Fruit fly (Drosophila melanogaster) whole organism, prepupa: Measurements from ENCODE around the gene CG6026.

Experiments used
- Blimp-1 ChIP-seq: fragments of 200-800 bp; sonication (Bioruptor generic); optimal IDR thresholded peaks from 3 replicates; lab custom pipeline; 2017; ENCODE audit warnings: missing biosample characterization, missing genetic modification characterization, mild to moderate bottlenecking, moderate library complexity, missing genetic modification reagents
- CG10631 ChIP-seq: fragments of 200-800 bp; sonication (Bioruptor generic); optimal IDR thresholded peaks from 2 replicates; lab custom pipeline; 2016; ENCODE audit warnings: missing biosample characterization, missing genetic modification characterization
- CG10669 ChIP-seq: fragments of 200-800 bp; sonication (Bioruptor generic); optimal IDR thresholded peaks from 3 replicates; lab custom pipeline; 2018; ENCODE audit warnings: missing biosample characterization, mild to moderate bottlenecking, missing genetic modification characterization, moderate library complexity
- CG11294 ChIP-seq: fragments of 200-800 bp; sonication (Bioruptor generic); IDR thresholded peaks from 2 replicates; pipeline ENCODE4 v1.3.6; 2022; ENCODE audit warnings: missing biosample characterization, missing genetic modification characterization
- CG11902 ChIP-seq: fragments of 200-800 bp; sonication (Bioruptor generic); optimal IDR thresholded peaks from 3 replicates; lab custom pipeline; 2016; ENCODE audit warnings: missing biosample characterization, missing genetic modification characterization
- CG15336 ChIP-seq: fragments of 200-800 bp; sonication (Bioruptor generic); IDR thresholded peaks from 2 replicates; pipeline ENCODE4 v1.3.6; 2022; ENCODE audit warnings: missing biosample characterization, missing genetic modification characterization
- CG16779 ChIP-seq: fragments of 200-800 bp; sonication (Bioruptor generic); optimal IDR thresholded peaks from 3 replicates; lab custom pipeline; 2017; ENCODE audit warnings: missing biosample characterization, mild to moderate bottlenecking, missing genetic modification characterization
- CG3032 ChIP-seq: fragments of 200-800 bp; optimal IDR thresholded peaks from 2 replicates; lab custom pipeline; 2019; ENCODE audit warnings: missing biosample characterization, mild to moderate bottlenecking, missing genetic modification characterization, moderate library complexity
- CG32006 ChIP-seq: fragments of 200-800 bp; sonication (Bioruptor generic); optimal IDR thresholded peaks from 3 replicates; lab custom pipeline; 2017; ENCODE audit warnings: missing biosample characterization, mild to moderate bottlenecking, missing genetic modification characterization
- CG34406 ChIP-seq: fragments of 200-800 bp; sonication (Bioruptor generic); optimal IDR thresholded peaks from 3 replicates; lab custom pipeline; 2016; ENCODE audit warnings: missing biosample characterization, missing genetic modification characterization
- CG3919 ChIP-seq: fragments of 200-800 bp; sonication (Bioruptor generic); optimal IDR thresholded peaks from 3 replicates; lab custom pipeline; 2016; ENCODE audit warnings: missing biosample characterization, missing genetic modification characterization
- CG4318 ChIP-seq: fragments of 200-800 bp; sonication (Bioruptor generic); optimal IDR thresholded peaks from 3 replicates; lab custom pipeline; 2017; ENCODE audit warnings: missing biosample characterization, mild to moderate bottlenecking, missing genetic modification characterization
- CG6276 ChIP-seq: fragments of 200-800 bp; sonication (Bioruptor generic); optimal IDR thresholded peaks from 2 replicates; lab custom pipeline; 2017; ENCODE audit warnings: missing biosample characterization, mild to moderate bottlenecking, missing genetic modification characterization
- CG6792 ChIP-seq: fragments of 200-800 bp; sonication (Bioruptor generic); optimal IDR thresholded peaks from 3 replicates; lab custom pipeline; 2016; ENCODE audit warnings: missing biosample characterization, missing genetic modification characterization
- CG6808 ChIP-seq: fragments of 200-800 bp; sonication (Bioruptor generic); optimal IDR thresholded peaks from 3 replicates; lab custom pipeline; 2017; ENCODE audit warnings: missing biosample characterization, missing genetic modification characterization, mild to moderate bottlenecking, moderate library complexity, missing genetic modification reagents
- CG6854 ChIP-seq: fragments of 200-800 bp; sonication (Bioruptor generic); optimal IDR thresholded peaks from 2 replicates; lab custom pipeline; 2017; ENCODE audit warnings: missing biosample characterization, mild to moderate bottlenecking, missing genetic modification characterization
- CG8119 ChIP-seq: fragments of 200-800 bp; sonication (Bioruptor generic); IDR thresholded peaks from 3 replicates; pipeline ENCODE4 v1.3.6; 2022; ENCODE audit warnings: missing biosample characterization, missing genetic modification characterization
- CG8632 ChIP-seq: fragments of 200-800 bp; sonication (Bioruptor generic); optimal IDR thresholded peaks from 3 replicates; lab custom pipeline; 2016; ENCODE audit warnings: missing biosample characterization, missing genetic modification characterization
- CG9139 ChIP-seq: fragments of 200-800 bp; sonication (Bioruptor generic); optimal IDR thresholded peaks from 3 replicates; lab custom pipeline; 2017; ENCODE audit warnings: missing biosample characterization, mild to moderate bottlenecking, missing genetic modification characterization
- Eip75B ChIP-seq: fragments of 200-800 bp; sonication (Bioruptor generic); optimal IDR thresholded peaks from 3 replicates; lab custom pipeline; 2016; ENCODE audit warnings: missing biosample characterization, missing genetic modification characterization
- Eip78C ChIP-seq: fragments of 200-800 bp; sonication (Bioruptor generic); peaks from one replicate; lab custom pipeline; 2016; ENCODE audit warnings: missing biosample characterization, missing genetic modification characterization
- Eip93F ChIP-seq: fragments of 200-800 bp; sonication (Bioruptor generic); optimal IDR thresholded peaks from 2 replicates; lab custom pipeline; 2016; ENCODE audit warnings: missing biosample characterization, mild to moderate bottlenecking, missing genetic modification characterization
- Ets21C ChIP-seq: fragments of 200-800 bp; sonication (Bioruptor generic); optimal IDR thresholded peaks from 3 replicates; lab custom pipeline; 2016; ENCODE audit warnings: missing biosample characterization, missing genetic modification characterization
- Gug ChIP-seq: fragments of 200-800 bp; sonication (Bioruptor generic); IDR thresholded peaks from 2 replicates; pipeline ENCODE4 v1.3.6; 2022; ENCODE audit warnings: missing biosample characterization, missing genetic modification characterization
- Hr39 ChIP-seq: fragments of 200-800 bp; sonication (Bioruptor generic); optimal IDR thresholded peaks from 2 replicates; lab custom pipeline; 2016; ENCODE audit warnings: missing biosample characterization, missing genetic modification characterization
- Hr4 ChIP-seq: fragments of 200-800 bp; sonication (Bioruptor generic); optimal IDR thresholded peaks from 3 replicates; lab custom pipeline; 2016; ENCODE audit warnings: missing biosample characterization, missing genetic modification characterization
- OdsH ChIP-seq: fragments of 200-800 bp; sonication (Bioruptor generic); optimal IDR thresholded peaks from 3 replicates; lab custom pipeline; 2016; ENCODE audit warnings: missing biosample characterization, missing genetic modification characterization
- Sox102F ChIP-seq: fragments of 200-800 bp; sonication (Bioruptor generic); optimal IDR thresholded peaks from 2 replicates; lab custom pipeline; 2016; ENCODE audit warnings: missing biosample characterization, mild to moderate bottlenecking, missing genetic modification characterization
- Sox14 ChIP-seq: fragments of 200-800 bp; sonication (Bioruptor generic); optimal IDR thresholded peaks from 3 replicates; lab custom pipeline; 2016; ENCODE audit warnings: missing biosample characterization, missing genetic modification characterization
- Sox15 ChIP-seq: fragments of 200-800 bp; sonication (Bioruptor generic); optimal IDR thresholded peaks from 3 replicates; lab custom pipeline; 2016; ENCODE audit warnings: missing biosample characterization, missing genetic modification characterization
- cyc ChIP-seq: fragments of 200-800 bp; sonication (Bioruptor generic); optimal IDR thresholded peaks from 3 replicates; lab custom pipeline; 2016; ENCODE audit warnings: missing biosample characterization, missing genetic modification characterization
- dac ChIP-seq: fragments of 200-800 bp; sonication (Bioruptor generic); optimal IDR thresholded peaks from 2 replicates; lab custom pipeline; 2017; ENCODE audit warnings: missing biosample characterization, mild to moderate bottlenecking, missing genetic modification characterization
- dsx ChIP-seq: fragments of 200-800 bp; optimal IDR thresholded peaks from 3 replicates; lab custom pipeline; 2019; ENCODE audit warnings: missing biosample characterization, mild to moderate bottlenecking, missing genetic modification characterization, moderate library complexity; ENCODE audit not compliant: poor library complexity, severe bottlenecking
- eg ChIP-seq: fragments of 200-800 bp; sonication (Bioruptor generic); IDR thresholded peaks from 3 replicates; pipeline ENCODE4 v1.3.6; 2022; ENCODE audit warnings: missing biosample characterization, missing genetic modification characterization
- fd85E ChIP-seq: fragments of 200-800 bp; sonication (Bioruptor generic); optimal IDR thresholded peaks from 3 replicates; lab custom pipeline; 2016; ENCODE audit warnings: missing biosample characterization, missing genetic modification characterization
- fkh ChIP-seq: fragments of 200-800 bp; sonication (Bioruptor generic); optimal IDR thresholded peaks from 3 replicates; lab custom pipeline; 2017; ENCODE audit warnings: missing biosample characterization, mild to moderate bottlenecking, missing genetic modification characterization, moderate library complexity
- net ChIP-seq: fragments of 200-800 bp; sonication (Bioruptor generic); optimal IDR thresholded peaks from 3 replicates; lab custom pipeline; 2016; ENCODE audit warnings: missing biosample characterization, missing genetic modification characterization
- pdm3 ChIP-seq: fragments of 200-800 bp; sonication (Bioruptor generic); optimal IDR thresholded peaks from 3 replicates; lab custom pipeline; 2016; ENCODE audit warnings: missing biosample characterization, missing genetic modification characterization
- spab ChIP-seq: fragments of 200-800 bp; sonication (Bioruptor generic); optimal IDR thresholded peaks from 2 replicates; lab custom pipeline; 2017; ENCODE audit warnings: missing biosample characterization, mild to moderate bottlenecking, missing genetic modification characterization, missing genetic modification reagents
- svp ChIP-seq: fragments of 200-800 bp; sonication (Bioruptor generic); peaks from one replicate; lab custom pipeline; 2016; ENCODE audit warnings: missing biosample characterization, missing genetic modification characterization
- topi ChIP-seq: fragments of 200-800 bp; sonication (Bioruptor generic); optimal IDR thresholded peaks from 3 replicates; lab custom pipeline; 2016; ENCODE audit warnings: missing biosample characterization, missing genetic modification characterization
- vri ChIP-seq: fragments of 200-800 bp; sonication (Bioruptor generic); optimal IDR thresholded peaks from 3 replicates; lab custom pipeline; 2016; ENCODE audit warnings: missing biosample characterization, mild to moderate bottlenecking, missing genetic modification characterization

CG6026 gene

dm6 chr3R:18990514-18990913, 42.8 kb upstream of the CG6026 start (continued):
- TF ChIP-seq CG6854 (GFP tag; lab: Kevin White, UChicago) (no peak), fd85E (GFP tag; lab: Kevin White, UChicago) (no peak), cyc (peak; percentile 66), CG8632 (peak; percentile 48), CG3919 (peak; percentile 64), CG15336 (GFP tag; lab: Robert Waterston, UW) (no peak), Sox14 (GFP tag; lab: Kevin White, UChicago) (peak; percentile 70), CG10669 (GFP tag; lab: Kevin White, UChicago) (peak; percentile 65), Gug (GFP tag; lab: Robert Waterston, UW) (peak; percentile 38; the same call in 1 of the 2 replicates), CG10631 (peak; percentile 78), net (GFP tag; lab: Kevin White, UChicago) (peak; percentile 38), CG11902 (GFP tag; lab: Kevin White, UChicago) (peak; percentile 38), Hr39 (GFP tag; lab: Kevin White, UChicago) (peak; percentile 66), Eip75B (GFP tag; lab: Kevin White, UChicago) (peak; percentile 80), dac (no peak), Sox102F (peak; percentile 77), CG8119 (0 out of 3 replicates have a peak, but pooled peaks have one; percentile 20), CG34406 (GFP tag; lab: Kevin White, UChicago) (peak; percentile 71), eg (no peak), CG6792 (GFP tag; lab: Kevin White, UChicago) (peak; percentile 68), Eip78C (peak; percentile 96), Hr4 (GFP tag; lab: Kevin White, UChicago) (peak; percentile 2), spab (GFP tag; lab: Kevin White, UChicago) (peak; percentile 62), Ets21C (GFP tag; lab: Kevin White, UChicago) (peak; percentile 59), CG9139 (GFP tag; lab: Kevin White, UChicago) (no peak), fkh (GFP tag; lab: Kevin White, UChicago) (no peak), Eip93F (GFP tag; lab: Kevin White, UChicago) (no peak), CG4318 (GFP tag; lab: Kevin White, UChicago) (peak; percentile 9), dsx (GFP tag; lab: Kevin White, UChicago) (peak; percentile 6), CG3032 (peak; percentile 71), Blimp-1 (GFP tag; lab: Kevin White, UChicago) (no peak), CG6276 (GFP tag; lab: Kevin White, UChicago) (no peak), vri (GFP tag; lab: Kevin White, UChicago) (peak; percentile 24), CG32006 (peak; percentile 55), CG16779 (peak; percentile 40), pdm3 (GFP tag; lab: Kevin White, UChicago) (peak; percentile 55), topi (peak; percentile 85), OdsH (GFP tag; lab: Kevin White, UChicago) (peak; percentile 69)

DNA sequence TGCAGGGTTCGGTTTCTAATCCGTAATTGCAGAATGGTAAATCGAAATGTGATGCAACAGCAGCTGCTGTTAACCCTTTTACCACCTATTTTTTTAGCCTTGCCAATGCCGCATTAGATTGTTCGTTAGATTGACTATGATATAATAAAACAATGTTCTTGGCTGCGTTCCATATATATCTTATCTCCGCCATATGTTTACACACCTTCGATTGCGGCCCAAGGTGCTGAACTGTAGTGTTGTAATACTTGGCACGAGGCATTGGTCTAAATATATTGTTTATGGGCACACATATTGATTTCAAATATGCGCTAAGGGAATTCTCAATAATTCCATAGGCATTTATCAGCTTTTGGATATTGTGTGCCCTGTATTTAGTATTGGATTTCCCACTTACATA, 41.6 kb upstream of the CG6026 start:
- TF ChIP-seq CG8632 (no peak), vri (GFP tag; lab: Kevin White, UChicago) (peak; percentile 15), CG11294 (GFP tag; lab: Robert Waterston, UW) (no peak), Hr4 (GFP tag; lab: Kevin White, UChicago) (no peak), Eip93F (GFP tag; lab: Kevin White, UChicago) (no peak), fkh (GFP tag; lab: Kevin White, UChicago) (peak; percentile 44), CG6808 (GFP tag; lab: Kevin White, UChicago) (no peak), svp (no peak), Sox15 (no peak)
- TF ChIP-seq, all 60 proteins: peak for 2
